Worm (Caenorhabditis elegans): Measurements from ENCODE around the gene R10E8.3.
A peak's percentile ranks its signal among the peaks of the same experiment; 100 is the strongest.

Gene R10E8.3

ce11 chrV:18236714-18237288 lies at the start of gene R10E8.3:
Gene R10E8.3 (minus strand): TSS chrV:18236764.
- TF ChIP-seq unc-39 (tag; optimal IDR thresholded peaks at IDR 0.05) (no peak), dve-1 (tag; optimal IDR thresholded peaks at IDR 0.05; ENCODE audit: insufficient read depth) (peak; percentile 52), sdz-12 (GFP tag; optimal IDR thresholded peaks at IDR 0.05) (no peak), hlh-30 (tag; optimal IDR thresholded peaks at IDR 0.05; ENCODE audit: insufficient read depth) (peak; percentile 30), mdl-1 (tag; optimal IDR thresholded peaks at IDR 0.05) (no peak), ceh-82 (tag; optimal IDR thresholded peaks at IDR 0.05) (no peak), skn-1 (tag; optimal IDR thresholded peaks at IDR 0.05) (no peak), nhr-77 (tag; optimal IDR thresholded peaks at IDR 0.05) (peak; percentile 28), daf-16 (GFP tag; optimal IDR thresholded peaks at IDR 0.05) (no peak), daf-16 (tag; optimal IDR thresholded peaks at IDR 0.05) (peak; percentile 45)

DNA sequence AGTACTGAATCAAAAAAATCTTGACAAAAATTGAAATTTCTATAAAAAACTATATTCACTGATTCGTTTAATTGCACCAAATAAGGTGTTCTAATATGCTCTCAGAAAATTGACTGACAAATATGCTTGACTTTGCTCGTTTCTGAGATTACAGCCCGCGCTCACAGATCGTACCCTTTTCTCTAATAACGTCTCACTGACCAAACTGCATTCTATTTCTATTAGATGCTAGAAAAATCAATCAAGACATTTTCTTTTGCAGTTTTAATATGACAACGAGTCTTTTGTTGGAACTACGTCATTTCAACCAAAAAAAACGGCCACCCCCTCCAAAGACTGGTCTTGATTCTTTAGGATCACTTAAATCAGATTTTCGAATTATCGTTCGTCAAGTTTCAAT lies 46.0 kb upstream of the R10E8.3 start, which contains the start of gene clec-247:
Gene clec-247, plus strand, starts transcription at position 301 of the 400 bp plus-strand sequence.
- TF ChIP-seq dmd-8 (GFP tag; IDR thresholded peaks at IDR 0.05) (no peak), lin-38 (GFP tag; IDR thresholded peaks at IDR 0.05) (no peak), lin-15B (tag; optimal IDR thresholded peaks at IDR 0.05) (no peak), ces-1 (GFP tag; optimal IDR thresholded peaks at IDR 0.05) (no peak), nhr-41 (GFP tag; IDR thresholded peaks at IDR 0.05) (no peak), hlh-30 (tag; optimal IDR thresholded peaks at IDR 0.05; ENCODE audit: insufficient read depth) (no peak), F37D6.2 (tag; optimal IDR thresholded peaks at IDR 0.05) (no peak), hif-1 (tag; optimal IDR thresholded peaks at IDR 0.05) (no peak), nhr-102 (tag; optimal IDR thresholded peaks at IDR 0.05) (no peak), Y105C5A.15 (GFP tag; IDR thresholded peaks at IDR 0.05) (no peak), T26A8.4 (GFP tag; IDR thresholded peaks at IDR 0.05) (no peak), nhr-6 (tag; optimal IDR thresholded peaks at IDR 0.05) (no peak), nhr-76 (tag; optimal IDR thresholded peaks at IDR 0.05) (no peak), ceh-32 (tag; optimal IDR thresholded peaks at IDR 0.05; ENCODE audit: poor library complexity) (no peak), spr-1 (tag; optimal IDR thresholded peaks at IDR 0.05) (no peak), tag-97 (GFP tag; IDR thresholded peaks at IDR 0.05) (no peak), snpc-4 (tag; optimal IDR thresholded peaks at IDR 0.05) (no peak), ceh-28 (tag; optimal IDR thresholded peaks at IDR 0.05) (no peak)

- TF ChIP-seq mxl-3 (GFP tag; optimal IDR thresholded peaks at IDR 0.05) (no peak), duxl-1 (tag; optimal IDR thresholded peaks at IDR 0.05; ENCODE audit: poor library complexity) (no peak), lim-7 (GFP tag; IDR thresholded peaks at IDR 0.05) (no peak), zfp-3 (GFP tag; conservative IDR thresholded peaks at IDR 0.05) (no peak), aha-1 (tag) (no peak), ctbp-1 (GFP tag; IDR thresholded peaks at IDR 0.05) (no peak), nhr-48 (tag; optimal IDR thresholded peaks at IDR 0.05) (no peak)
These were observed 44.2 kb upstream of the R10E8.3 start, which contains the start of gene Y51A2A.16 for ce11 chrV:18280778-18281177. Gene Y51A2A.16 (minus strand): TSS chrV:18280878.

ce11 chrV:18270403-18270802 lies 33.8 kb upstream of the R10E8.3 start, which contains the start of gene Y37H2C.4:
Gene Y37H2C.4 (plus strand): TSS chrV:18270703.
- TF ChIP-seq set-16 (GFP tag; IDR thresholded peaks at IDR 0.05) (no peak), aly-2 (tag; optimal IDR thresholded peaks at IDR 0.05) (no peak), jun-1 (tag; optimal IDR thresholded peaks at IDR 0.05) (no peak), zfp-3 (GFP tag; conservative IDR thresholded peaks at IDR 0.05) (no peak), daf-12 (tag; optimal IDR thresholded peaks at IDR 0.05) (no peak), zip-11 (GFP tag; IDR thresholded peaks at IDR 0.05) (no peak), ZK337.2 (GFP tag; IDR thresholded peaks at IDR 0.05) (no peak), ZK546.5 (tag; optimal IDR thresholded peaks at IDR 0.05) (no peak), zag-1 (tag; optimal IDR thresholded peaks at IDR 0.05) (no peak), lin-38 (GFP tag; IDR thresholded peaks at IDR 0.05) (no peak), lin-13 (GFP tag; optimal IDR thresholded peaks at IDR 0.05) (no peak), F44E2.7 (GFP tag; IDR thresholded peaks at IDR 0.05) (no peak), nhr-10 (tag; optimal IDR thresholded peaks at IDR 0.05) (no peak), ceh-32 (tag; optimal IDR thresholded peaks at IDR 0.05; ENCODE audit: poor library complexity) (no peak), nhr-6 (tag; optimal IDR thresholded peaks at IDR 0.05) (no peak), nhr-48 (tag; optimal IDR thresholded peaks at IDR 0.05) (no peak), nhr-41 (GFP tag; IDR thresholded peaks at IDR 0.05) (no peak), zfp-2 (tag; optimal IDR thresholded peaks at IDR 0.05) (no peak), ztf-11 (tag; optimal IDR thresholded peaks at IDR 0.05) (no peak)

All from whole organism, L4 larva.